Worm (Caenorhabditis elegans) whole organism, midembryonic: ENCODE data around the gene T22D1.18.

Experiments used
- T22C8.4 ChIP-seq: fragments of 200-800 bp; sonication (Bioruptor generic); IDR thresholded peaks from 2 replicates; pipeline ENCODE4 v1.3.6; 2022; ENCODE audit warnings: missing genetic modification characterization, missing compliant biosample characterization
- cog-1 ChIP-seq: sonication (generic microtip); optimal IDR thresholded peaks from 2 replicates; lab custom pipeline; 2016; ENCODE audit warnings: missing genetic modification characterization, missing compliant biosample characterization
- flt-1 ChIP-seq: fragments of 200-800 bp; sonication (Bioruptor generic); IDR thresholded peaks from 2 replicates; pipeline ENCODE4 v1.3.6; 2022; ENCODE audit warnings: missing genetic modification characterization, missing compliant biosample characterization
- klf-2 ChIP-seq: fragments of 200-800 bp; sonication (Bioruptor generic); conservative IDR thresholded peaks from 2 replicates; pipeline ENCODE4 v1.3.6; 2022; ENCODE audit warnings: missing genetic modification reagents, missing genetic modification characterization, missing compliant biosample characterization
- ref-1 ChIP-seq: fragments of 200-800 bp; sonication (Bioruptor generic); conservative IDR thresholded peaks from 2 replicates; pipeline ENCODE4 v1.3.6; 2022; ENCODE audit warnings: missing genetic modification reagents, missing genetic modification characterization, missing compliant biosample characterization
- tab-1 ChIP-seq: fragments of 200-800 bp; sonication (Bioruptor generic); IDR thresholded peaks from 2 replicates; pipeline ENCODE4 v1.3.6; 2022; ENCODE audit warnings: missing genetic modification characterization, missing compliant biosample characterization
- ztf-23 ChIP-seq: fragments of 200-800 bp; sonication (Bioruptor generic); IDR thresholded peaks from 2 replicates; pipeline ENCODE4 v1.3.6; 2022; ENCODE audit warnings: missing genetic modification reagents, missing genetic modification characterization, missing compliant biosample characterization
- ztf-29 ChIP-seq: fragments of 200-800 bp; sonication (Bioruptor generic); IDR thresholded peaks from 2 replicates; pipeline ENCODE4 v1.3.6; 2022; ENCODE audit warnings: missing genetic modification reagents, missing genetic modification characterization, missing compliant biosample characterization

ce11 chrIV:6954682-6955081, 34.7 kb upstream of the T22D1.18 start:
- no peak for TF ChIP-seq ref-1 (GFP tag; lab: Robert Waterston, UW)
- no peak for TF ChIP-seq T22C8.4 (GFP tag; lab: Robert Waterston, UW)
- TF ChIP-seq ztf-23 (GFP tag; lab: Robert Waterston, UW) = no peak
- TF ChIP-seq flt-1 (GFP tag; lab: Robert Waterston, UW) = no peak
- no peak for TF ChIP-seq klf-2 (GFP tag; lab: Robert Waterston, UW)
- TF ChIP-seq cog-1 (tag; lab: Kevin White, UChicago) = no peak
- no peak for TF ChIP-seq tab-1
- TF ChIP-seq ztf-29 (GFP tag; lab: Robert Waterston, UW) = no peak
